Worm (Caenorhabditis elegans) whole organism, L4 larva: ENCODE results near the gene gdi-1.

ENCODE experiments used
- ama-1 ChIP-seq: fragments of 150-350 bp; optimal IDR thresholded peaks from 2 replicates; lab custom pipeline; 2014; ENCODE audit warnings: inconsistent platforms, mixed read lengths
- pha-4 ChIP-seq, 2 experiments: fragments of 150-350 bp in 1 of 2; fragments of 200-800 bp in 1 of 2; sonication (Bioruptor generic) in 1 of 2; IDR thresholded peaks in 1 of 2; optimal IDR thresholded peaks in 1 of 2; 2 replicates each; pipeline versions ENCODE4 v1.3.6 to Lab custom; 2014 to 2022; ENCODE audit warnings: missing genetic modification characterization in 2 of 2, missing genetic modification reagents in 2 of 2, missing biosample characterization in 1 of 2, missing compliant biosample characterization in 1 of 2

ce11 chrIV:14792602-14793232 lies at the start of gene gdi-1:
- no peak for TF ChIP-seq pha-4 (GFP tag; IDR thresholded peaks at IDR 0.05; lab: Robert Waterston, UW)
- TF ChIP-seq pha-4 (tag; optimal IDR thresholded peaks at IDR 0.05; lab: Kevin White, UChicago): no peak
- peak; percentile 56 for TF ChIP-seq ama-1
